Fruit fly (Drosophila melanogaster) whole organism, embryonic: ENCODE measurements around the gene MED15.

Source experiments
- ATbp ChIP-seq: fragments of 200-800 bp; sonication (Bioruptor generic); optimal IDR thresholded peaks from 2 replicates; lab custom pipeline; 2017; ENCODE audit warnings: missing biosample characterization, mild to moderate bottlenecking, missing genetic modification characterization, missing genetic modification reagents
- B-H2 ChIP-seq: fragments of 200-800 bp; sonication (Bioruptor generic); optimal IDR thresholded peaks from 2 replicates; lab custom pipeline; 2018; ENCODE audit warnings: missing biosample characterization, mild to moderate bottlenecking, missing genetic modification characterization
- Bteb2 ChIP-seq: fragments of 200-800 bp; sonication (Bioruptor generic); optimal IDR thresholded peaks from 2 replicates; lab custom pipeline; 2016; ENCODE audit warnings: missing biosample characterization, missing genetic modification characterization
- CG10366 ChIP-seq: fragments of 200-800 bp; sonication (Bioruptor generic); IDR thresholded peaks from 2 replicates; pipeline ENCODE4 v1.3.6; 2022; ENCODE audit warnings: missing biosample characterization, missing genetic modification characterization
- CG10565 ChIP-seq: fragments of 200-800 bp; sonication (Bioruptor generic); optimal IDR thresholded peaks from 3 replicates; lab custom pipeline; 2016; ENCODE audit warnings: missing biosample characterization, mild to moderate bottlenecking, missing genetic modification characterization
- CG11085 ChIP-seq: fragments of 200-800 bp; sonication (Bioruptor generic); IDR thresholded peaks from 2 replicates; pipeline ENCODE4 v1.3.6; 2022; ENCODE audit warnings: missing biosample characterization, missing genetic modification characterization
- CG13424 ChIP-seq: fragments of 200-800 bp; sonication (Bioruptor generic); optimal IDR thresholded peaks from 2 replicates; lab custom pipeline; 2019; ENCODE audit warnings: missing biosample characterization, mild to moderate bottlenecking, missing genetic modification characterization, moderate library complexity
- CG15514 ChIP-seq: fragments of 200-800 bp; sonication (Bioruptor generic); optimal IDR thresholded peaks from 3 replicates; lab custom pipeline; 2017; ENCODE audit warnings: missing biosample characterization, missing genetic modification characterization, mild to moderate bottlenecking, moderate library complexity, missing genetic modification reagents
- CG17186 ChIP-seq: fragments of 200-800 bp; sonication (Bioruptor generic); optimal IDR thresholded peaks from 3 replicates; lab custom pipeline; 2017; ENCODE audit warnings: missing biosample characterization, missing genetic modification reagents, missing genetic modification characterization
- CG18619 ChIP-seq: fragments of 200-800 bp; sonication (Bioruptor generic); optimal IDR thresholded peaks from 3 replicates; lab custom pipeline; 2017; ENCODE audit warnings: missing biosample characterization, mild to moderate bottlenecking, missing genetic modification characterization
- CG2116 ChIP-seq: fragments of 200-800 bp; sonication (Bioruptor generic); optimal IDR thresholded peaks from 3 replicates; lab custom pipeline; 2018; ENCODE audit warnings: missing biosample characterization, mild to moderate bottlenecking, missing genetic modification characterization
- CG31388 ChIP-seq: fragments of 200-800 bp; sonication (Bioruptor generic); optimal IDR thresholded peaks from 2 replicates; lab custom pipeline; 2016; ENCODE audit warnings: missing biosample characterization, missing genetic modification characterization
- CG3163 ChIP-seq: fragments of 200-800 bp; sonication (Bioruptor generic); optimal IDR thresholded peaks from 3 replicates; lab custom pipeline; 2016; ENCODE audit warnings: missing biosample characterization, missing genetic modification characterization
- CG3407 ChIP-seq: fragments of 200-800 bp; sonication (Bioruptor generic); optimal IDR thresholded peaks from 2 replicates; lab custom pipeline; 2018; ENCODE audit warnings: missing biosample characterization, mild to moderate bottlenecking, missing genetic modification characterization
- CG34422 ChIP-seq: fragments of 200-800 bp; sonication (Bioruptor generic); IDR thresholded peaks from 3 replicates; pipeline ENCODE4 v1.3.6; 2022; ENCODE audit warnings: missing biosample characterization, missing genetic modification characterization
- CG3726 ChIP-seq: fragments of 200-800 bp; sonication (Bioruptor generic); IDR thresholded peaks from 3 replicates; pipeline ENCODE4, ENCODE4 v1.3.6; 2022; ENCODE audit warnings: missing biosample characterization, missing genetic modification characterization
- CG7963 ChIP-seq: fragments of 200-800 bp; sonication (Bioruptor generic); IDR thresholded peaks from 3 replicates; pipeline ENCODE4 v1.3.6; 2022; ENCODE audit warnings: missing biosample characterization, missing genetic modification characterization; ENCODE audit not compliant: partially characterized antibody
- CG8089 ChIP-seq: fragments of 200-800 bp; sonication (Bioruptor generic); optimal IDR thresholded peaks from 3 replicates; lab custom pipeline; 2016; ENCODE audit warnings: missing biosample characterization, missing genetic modification characterization
- CG8359 ChIP-seq: fragments of 200-800 bp; sonication (Bioruptor generic); optimal IDR thresholded peaks from 2 replicates; lab custom pipeline; 2017; ENCODE audit warnings: missing biosample characterization, mild to moderate bottlenecking, missing genetic modification characterization, borderline replicate concordance
- CrebB ChIP-seq: fragments of 200-800 bp; sonication (Bioruptor generic); optimal IDR thresholded peaks from 3 replicates; lab custom pipeline; 2018; ENCODE audit warnings: missing biosample characterization, mild to moderate bottlenecking, missing genetic modification characterization
- Dad ChIP-seq: fragments of 200-800 bp; sonication (Bioruptor generic); optimal IDR thresholded peaks from 3 replicates; lab custom pipeline; 2016; ENCODE audit warnings: missing biosample characterization, missing genetic modification characterization
- Dref ChIP-seq: fragments of 200-800 bp; sonication (Bioruptor generic); IDR thresholded peaks from 2 replicates; pipeline ENCODE4 v1.3.6; 2022; ENCODE audit warnings: missing biosample characterization, missing genetic modification characterization
- E2f1 ChIP-seq: fragments of 200-800 bp; sonication (Bioruptor generic); IDR thresholded peaks from 2 replicates; pipeline ENCODE4 v1.3.6; 2022; ENCODE audit warnings: missing biosample characterization, missing genetic modification characterization
- Kr ChIP-seq: fragments of 200-800 bp; sonication (Bioruptor generic); optimal IDR thresholded peaks from 2 replicates; lab custom pipeline; 2017; ENCODE audit warnings: missing biosample characterization, mild to moderate bottlenecking, missing genetic modification characterization
- NC2β ChIP-seq: fragments of 200-800 bp; sonication (Bioruptor generic); optimal IDR thresholded peaks from 2 replicates; lab custom pipeline; 2016; ENCODE audit warnings: missing biosample characterization, missing genetic modification characterization
- Usf ChIP-seq: fragments of 200-800 bp; sonication (Bioruptor generic); optimal IDR thresholded peaks from 2 replicates; lab custom pipeline; 2017; ENCODE audit warnings: missing genotype, missing biosample characterization, missing genetic modification characterization
- Xbp1 ChIP-seq: fragments of 200-800 bp; sonication (Bioruptor generic); optimal IDR thresholded peaks from 3 replicates; lab custom pipeline; 2016; ENCODE audit warnings: missing biosample characterization, mild to moderate bottlenecking, missing genetic modification characterization
- abd-A ChIP-seq: fragments of 200-800 bp; sonication (Bioruptor generic); optimal IDR thresholded peaks from 3 replicates; lab custom pipeline; 2019; ENCODE audit warnings: missing biosample characterization, mild to moderate bottlenecking, missing genetic modification characterization, moderate library complexity
- ac ChIP-seq: fragments of 200-800 bp; sonication (Bioruptor generic); optimal IDR thresholded peaks from 3 replicates; lab custom pipeline; 2017; ENCODE audit warnings: missing biosample characterization, mild to moderate bottlenecking, missing genetic modification characterization
- chif ChIP-seq, 2 experiments: fragments of 200-800 bp; sonication (Bioruptor generic); optimal IDR thresholded peaks; 3 replicates each; lab custom pipeline; 2016; ENCODE audit warnings: missing biosample characterization in 2 of 2, missing genetic modification characterization in 2 of 2
- dati ChIP-seq: fragments of 200-800 bp; sonication (Bioruptor generic); IDR thresholded peaks from 2 replicates; pipeline ENCODE4 v1.3.6; 2022; ENCODE audit warnings: missing biosample characterization, missing genetic modification characterization
- disco-r ChIP-seq: fragments of 200-800 bp; sonication (Bioruptor generic); optimal IDR thresholded peaks from 2 replicates; lab custom pipeline; 2016; ENCODE audit warnings: missing biosample characterization, missing genetic modification characterization
- fd96Cb ChIP-seq: fragments of 200-800 bp; sonication (Bioruptor generic); optimal IDR thresholded peaks from 2 replicates; lab custom pipeline; 2018; ENCODE audit warnings: missing biosample characterization, mild to moderate bottlenecking, missing genetic modification characterization, moderate library complexity
- fru ChIP-seq: fragments of >200 bp; optimal IDR thresholded peaks from 2 replicates; lab custom pipeline; 2017
- grn ChIP-seq: fragments of 200-800 bp; sonication (Bioruptor generic); optimal IDR thresholded peaks from 3 replicates; lab custom pipeline; 2017; ENCODE audit warnings: missing biosample characterization, missing genetic modification characterization
- ham ChIP-seq: fragments of 200-800 bp; sonication (Bioruptor generic); IDR thresholded peaks from 2 replicates; pipeline ENCODE4 v1.3.6; 2022; ENCODE audit warnings: missing biosample characterization, missing genetic modification characterization
- hbn ChIP-seq: fragments of 200-800 bp; sonication (Bioruptor generic); IDR thresholded peaks from 2 replicates; pipeline ENCODE4 v1.3.6; 2022; ENCODE audit warnings: missing biosample characterization, missing genetic modification characterization; ENCODE audit not compliant: partially characterized antibody
- her ChIP-seq: fragments of 200-800 bp; sonication (Bioruptor generic); optimal IDR thresholded peaks from 2 replicates; lab custom pipeline; 2016; ENCODE audit warnings: missing biosample characterization, missing genetic modification characterization
- jumu ChIP-seq: fragments of 200-800 bp; sonication (Bioruptor generic); optimal IDR thresholded peaks from 3 replicates; lab custom pipeline; 2016; ENCODE audit warnings: missing biosample characterization, missing genetic modification characterization
- mam ChIP-seq: fragments of 200-800 bp; sonication (Bioruptor generic); optimal IDR thresholded peaks from 3 replicates; lab custom pipeline; 2016; ENCODE audit warnings: missing biosample characterization, missing genetic modification characterization
- onecut ChIP-seq: fragments of 200-800 bp; sonication (Bioruptor generic); IDR thresholded peaks from 2 replicates; pipeline ENCODE4 v1.3.6; 2022; ENCODE audit warnings: missing biosample characterization, missing genetic modification characterization
- pros ChIP-seq: fragments of 200-800 bp; sonication (Bioruptor generic); optimal IDR thresholded peaks from 3 replicates; lab custom pipeline; 2019; ENCODE audit warnings: missing biosample characterization, mild to moderate bottlenecking, missing genetic modification characterization, moderate library complexity
- sc ChIP-seq, 3 experiments: fragments of >200 bp in 2 of 3; fragments of 200-800 bp in 1 of 3; sonication (Bioruptor generic) in 1 of 3; optimal IDR thresholded peaks; 2 replicates in 2 of 3; 3 replicates in 1 of 3; lab custom pipeline; 2017; ENCODE audit warnings: mild to moderate bottlenecking in 1 of 3, missing biosample characterization in 1 of 3, missing genetic modification characterization in 1 of 3, missing genetic modification reagents in 1 of 3
- so ChIP-seq: fragments of 200-800 bp; sonication (Bioruptor generic); IDR thresholded peaks from 3 replicates; pipeline ENCODE4 v1.3.6; 2022; ENCODE audit warnings: missing biosample characterization, missing genetic modification characterization
- tna ChIP-seq: fragments of 200-800 bp; sonication (Bioruptor generic); IDR thresholded peaks from 2 replicates; pipeline ENCODE4 v1.3.6; 2022; ENCODE audit warnings: missing biosample characterization, missing genetic modification characterization; ENCODE audit not compliant: partially characterized antibody
- trh ChIP-seq: fragments of 200-800 bp; sonication (Bioruptor generic); optimal IDR thresholded peaks from 2 replicates; lab custom pipeline; 2016; ENCODE audit warnings: missing biosample characterization, missing genetic modification characterization
- vfl ChIP-seq: fragments of 200-800 bp; sonication (Bioruptor generic); optimal IDR thresholded peaks from 2 replicates; lab custom pipeline; 2016; ENCODE audit warnings: missing biosample characterization, missing genetic modification characterization
- wek ChIP-seq: fragments of 200-800 bp; sonication (Bioruptor generic); optimal IDR thresholded peaks from 3 replicates; lab custom pipeline; 2018; ENCODE audit warnings: missing biosample characterization, mild to moderate bottlenecking, missing genetic modification characterization, moderate library complexity
- zfh1 ChIP-seq: fragments of 200-800 bp; sonication (Bioruptor generic); IDR thresholded peaks from 3 replicates; pipeline ENCODE4 v1.3.6; 2022; ENCODE audit warnings: missing biosample characterization, missing genetic modification characterization

Gene MED15

DNA sequence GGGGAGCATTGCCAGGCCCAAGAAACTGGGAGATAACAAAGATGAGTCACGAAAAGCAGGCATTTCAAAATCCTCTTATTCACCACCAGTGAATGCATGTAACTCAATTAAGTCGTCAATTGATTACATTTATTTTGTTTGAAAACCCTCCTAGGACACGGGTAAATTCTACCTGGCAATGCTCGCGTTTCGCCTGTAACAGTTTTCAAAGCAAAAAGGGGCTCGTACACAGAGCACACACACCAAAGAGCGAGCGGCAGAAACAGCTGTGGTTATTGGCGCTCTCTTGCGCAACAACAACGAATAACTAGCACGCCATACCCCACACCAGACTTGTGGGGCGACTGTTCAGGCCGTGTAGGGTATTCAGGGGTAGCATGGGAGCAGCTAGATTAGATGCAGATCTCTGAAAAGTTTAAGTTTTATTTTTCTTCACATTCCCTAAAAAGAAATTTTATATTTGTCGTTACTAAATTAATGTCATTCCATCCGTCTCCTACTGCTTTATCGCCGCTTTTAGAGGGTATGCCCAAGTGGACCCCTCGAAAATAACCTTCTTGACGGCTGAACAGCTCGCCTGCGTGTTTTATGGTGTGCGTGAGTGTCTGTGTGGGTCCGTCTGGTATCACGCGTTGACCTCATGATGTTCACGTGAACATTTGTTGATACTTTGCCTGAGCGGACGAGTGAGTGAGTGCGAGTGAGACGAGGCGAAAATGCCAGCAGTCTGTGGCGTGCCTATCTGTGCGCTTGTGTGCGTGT, 8.0 kb downstream of the MED15 start (continued):
- TF ChIP-seq CG18619: peak; percentile 100
- no peak for TF ChIP-seq CG11085 (GFP tag; lab: Robert Waterston, UW)
- TF ChIP-seq CG13424 (tag; lab: Kevin White, UChicago): peak; percentile 100
- TF ChIP-seq so (GFP tag; lab: Robert Waterston, UW): no peak
- TF ChIP-seq CG10565 (GFP tag; lab: Kevin White, UChicago): peak; percentile 100
- TF ChIP-seq sc (optimal IDR thresholded peaks at IDR 0.05; lab: Kevin White, UChicago): no peak
- TF ChIP-seq sc (GFP tag; optimal IDR thresholded peaks at IDR 0.05; lab: Kevin White, UChicago): peak; percentile 100
- TF ChIP-seq jumu: peak; percentile 100
- peak; percentile 99 for TF ChIP-seq B-H2
- peak; percentile 100 for TF ChIP-seq NC2β (GFP tag; lab: Kevin White, UChicago)
- TF ChIP-seq trh (GFP tag; lab: Kevin White, UChicago): peak; percentile 100
- peak; percentile 97 for TF ChIP-seq CG15514 (GFP tag; lab: Kevin White, UChicago)
- TF ChIP-seq hbn (GFP tag; lab: Robert Waterston, UW): no peak
- peak; percentile 100 for TF ChIP-seq chif (GFP tag; optimal IDR thresholded peaks at IDR 0.05; lab: Kevin White, UChicago)
- TF ChIP-seq Dref (GFP tag; lab: Robert Waterston, UW): no peak
- TF ChIP-seq Kr: peak; percentile 99
- TF ChIP-seq CG7963 (GFP tag; lab: Robert Waterston, UW): no peak
- TF ChIP-seq CG34422 (GFP tag; lab: Robert Waterston, UW): no peak
- TF ChIP-seq abd-A: peak; percentile 100
- no peak for TF ChIP-seq ham (GFP tag; lab: Robert Waterston, UW)
- peak; percentile 97 for TF ChIP-seq CG8359 (GFP tag; lab: Kevin White, UChicago)
- TF ChIP-seq dati (GFP tag; lab: Robert Waterston, UW): no peak
- TF ChIP-seq CG8089: peak; percentile 100
- peak; percentile 98 for TF ChIP-seq CG17186
- peak; percentile 100 for TF ChIP-seq Xbp1 (GFP tag; lab: Kevin White, UChicago)
- peak; percentile 100 for TF ChIP-seq mam
- peak; percentile 90 for TF ChIP-seq pros (GFP tag; lab: Kevin White, UChicago)
- TF ChIP-seq disco-r (GFP tag; lab: Kevin White, UChicago): peak; percentile 100
- peak; percentile 100 for TF ChIP-seq Dad (GFP tag; lab: Kevin White, UChicago)
- TF ChIP-seq CG3163 (GFP tag; lab: Kevin White, UChicago): peak; percentile 99
- peak; percentile 100 for TF ChIP-seq Usf
- peak; percentile 96 for TF ChIP-seq CG2116 (GFP tag; lab: Kevin White, UChicago)
- TF ChIP-seq grn: peak; percentile 100
- peak; percentile 99 for TF ChIP-seq CG3407
- no peak for TF ChIP-seq fru
- TF ChIP-seq her (GFP tag; lab: Kevin White, UChicago): peak; percentile 99
- peak; percentile 100 for TF ChIP-seq vfl (GFP tag; lab: Kevin White, UChicago)
- TF ChIP-seq CrebB (tag; lab: Kevin White, UChicago): peak; percentile 100
- TF ChIP-seq onecut (GFP tag; lab: Robert Waterston, UW): peak; percentile 100
- peak; percentile 100 for TF ChIP-seq fd96Cb (tag; lab: Kevin White, UChicago)
- TF ChIP-seq CG31388 (GFP tag; lab: Kevin White, UChicago): peak; percentile 100
- TF ChIP-seq zfh1 (GFP tag; lab: Robert Waterston, UW): no peak
- peak; percentile 100 for TF ChIP-seq ATbp (GFP tag; lab: Kevin White, UChicago)
- peak; percentile 98 for TF ChIP-seq wek (GFP tag; lab: Kevin White, UChicago)
- TF ChIP-seq CG10366 (GFP tag; lab: Robert Waterston, UW): no peak
- peak; percentile 100 for TF ChIP-seq ac (GFP tag; lab: Kevin White, UChicago)
- TF ChIP-seq tna (GFP tag; lab: Robert Waterston, UW): no peak
- no peak for TF ChIP-seq E2f1 (GFP tag; lab: Robert Waterston, UW)
- no peak for TF ChIP-seq CG3726 (GFP tag; lab: Robert Waterston, UW)
- TF ChIP-seq Bteb2 (GFP tag; lab: Kevin White, UChicago): peak; percentile 100
